Worm (Caenorhabditis elegans) whole organism, L4 larva: ENCODE measurements around the gene ZK287.4.

ENCODE experiments used
- F49E8.2 ChIP-seq: sonication (generic microtip); optimal IDR thresholded peaks from 2 replicates; lab custom pipeline; 2016; ENCODE audit warnings: missing compliant biosample characterization, mild to moderate bottlenecking, missing genetic modification characterization, borderline replicate concordance
- T20F7.1 ChIP-seq: fragments of 200-800 bp; sonication (Bioruptor generic); optimal IDR thresholded peaks from 2 replicates; lab custom pipeline; 2018; ENCODE audit warnings: mild to moderate bottlenecking, missing genetic modification characterization, missing compliant biosample characterization
- T26A8.4 ChIP-seq: fragments of 200-800 bp; sonication (Bioruptor generic); IDR thresholded peaks from 2 replicates; pipeline ENCODE4 v1.3.6; 2022; ENCODE audit warnings: missing genetic modification characterization, missing compliant biosample characterization
- Y48G9A.11 ChIP-seq: fragments of 200-800 bp; sonication (Bioruptor generic); IDR thresholded peaks from 2 replicates; pipeline ENCODE4 v1.3.6; 2022; ENCODE audit warnings: missing genetic modification reagents, missing genetic modification characterization, missing compliant biosample characterization
- ZK337.2 ChIP-seq: fragments of 200-800 bp; sonication (Bioruptor generic); IDR thresholded peaks from 2 replicates; pipeline ENCODE4 v1.3.6; 2022; ENCODE audit warnings: missing genetic modification reagents, missing genetic modification characterization, missing compliant biosample characterization
- aha-1 ChIP-seq: fragments of 150-350 bp; peaks from one replicate; lab custom pipeline; 2014; ENCODE audit warnings: missing biosample characterization, missing genetic modification characterization
- ama-1 ChIP-seq: fragments of 150-350 bp; optimal IDR thresholded peaks from 2 replicates; lab custom pipeline; 2014; ENCODE audit warnings: inconsistent platforms, mixed read lengths
- arid-1 ChIP-seq: fragments of 200-800 bp; sonication (Bioruptor generic); conservative IDR thresholded peaks from 2 replicates; pipeline ENCODE4 v1.3.6; 2022; ENCODE audit warnings: missing genetic modification reagents, missing genetic modification characterization, missing compliant biosample characterization
- ctbp-1 ChIP-seq: fragments of 200-800 bp; sonication (Bioruptor generic); IDR thresholded peaks from 2 replicates; pipeline ENCODE4 v1.3.6; 2022; ENCODE audit warnings: missing genetic modification reagents, missing genetic modification characterization, missing compliant biosample characterization
- daf-16 ChIP-seq, 3 experiments: sonication (generic microtip); optimal IDR thresholded peaks; 2 replicates each; lab custom pipeline; 2016 to 2017; ENCODE audit warnings: missing genetic modification characterization in 3 of 3, missing genetic modification reagents in 3 of 3, mild to moderate bottlenecking in 2 of 3, missing compliant biosample characterization in 2 of 3, missing biosample characterization in 1 of 3, moderate library complexity in 1 of 3
- dmd-6 ChIP-seq: fragments of 200-800 bp; sonication (Bioruptor generic); IDR thresholded peaks from 2 replicates; pipeline ENCODE4 v1.3.6; 2022; ENCODE audit warnings: missing genetic modification reagents, missing genetic modification characterization, missing compliant biosample characterization
- dmd-8 ChIP-seq: fragments of 200-800 bp; sonication (Bioruptor generic); IDR thresholded peaks from 2 replicates; pipeline ENCODE4 v1.3.6; 2022; ENCODE audit warnings: missing genetic modification characterization, missing compliant biosample characterization
- dpl-1 ChIP-seq: fragments of 150-350 bp; optimal IDR thresholded peaks from 2 replicates; lab custom pipeline; 2014; ENCODE audit warnings: missing biosample characterization, missing genetic modification reagents, missing genetic modification characterization
- duxl-1 ChIP-seq: sonication (generic microtip); optimal IDR thresholded peaks from 2 replicates; lab custom pipeline; 2016; ENCODE audit warnings: mild to moderate bottlenecking, missing genetic modification characterization, moderate library complexity, missing compliant biosample characterization; ENCODE audit not compliant: poor library complexity
- dve-1 ChIP-seq: sonication (generic microtip); optimal IDR thresholded peaks from 2 replicates; lab custom pipeline; 2017; ENCODE audit warnings: antibody characterized with exemption, mild to moderate bottlenecking, missing genetic modification characterization, missing compliant biosample characterization; ENCODE audit not compliant: insufficient read depth
- fkh-10 ChIP-seq: fragments of 150-350 bp; optimal IDR thresholded peaks from 2 replicates; lab custom pipeline; 2014; ENCODE audit warnings: missing biosample characterization, missing genetic modification reagents, missing genetic modification characterization
- hlh-11 ChIP-seq: fragments of 200-800 bp; sonication (Bioruptor generic); optimal IDR thresholded peaks from 2 replicates; lab custom pipeline; 2018; ENCODE audit warnings: mild to moderate bottlenecking, missing genetic modification characterization, missing compliant biosample characterization
- hlh-30 ChIP-seq: sonication (generic microtip); optimal IDR thresholded peaks from 2 replicates; lab custom pipeline; 2017; ENCODE audit warnings: antibody characterized with exemption, mild to moderate bottlenecking, missing genetic modification characterization, missing compliant biosample characterization; ENCODE audit not compliant: insufficient read depth
- hmg-1.1 ChIP-seq: fragments of 200-800 bp; sonication (Bioruptor generic); IDR thresholded peaks from 2 replicates; pipeline ENCODE4 v1.3.6; 2022; ENCODE audit warnings: missing genetic modification reagents, missing genetic modification characterization, missing compliant biosample characterization
- lin-13 ChIP-seq: fragments of 150-350 bp; optimal IDR thresholded peaks from 2 replicates; lab custom pipeline; 2014; ENCODE audit warnings: missing biosample characterization, missing genetic modification reagents, missing genetic modification characterization
- lin-29 ChIP-seq: fragments of 200-800 bp; sonication (Bioruptor generic); IDR thresholded peaks from 2 replicates; pipeline ENCODE4 v1.3.6; 2022; ENCODE audit warnings: missing genetic modification reagents, missing genetic modification characterization, missing compliant biosample characterization
- lsy-2 ChIP-seq, 2 experiments: fragments of 150-350 bp in 1 of 2; sonication (generic microtip) in 1 of 2; optimal IDR thresholded peaks; 2 replicates each; lab custom pipeline; 2014 to 2017; ENCODE audit warnings: missing biosample characterization in 2 of 2, missing genetic modification characterization in 2 of 2
- mdl-1 ChIP-seq, 2 experiments: fragments of 150-350 bp in 1 of 2; sonication (generic microtip) in 1 of 2; optimal IDR thresholded peaks; 2 replicates each; lab custom pipeline; 2014 to 2017; ENCODE audit warnings: missing biosample characterization in 2 of 2, missing genetic modification characterization in 2 of 2
- mep-1 ChIP-seq: fragments of 150-350 bp; sonication (generic microtip); optimal IDR thresholded peaks from 3 replicates; lab custom pipeline; 2014; ENCODE audit warnings: missing biosample characterization, missing genetic modification characterization
- mes-2 ChIP-seq: sonication (generic microtip); optimal IDR thresholded peaks from 2 replicates; lab custom pipeline; 2016; ENCODE audit warnings: missing genotype, mild to moderate bottlenecking, missing genetic modification characterization, missing compliant biosample characterization; ENCODE audit not compliant: poor library complexity, severe bottlenecking
- mxl-2 ChIP-seq: fragments of 200-800 bp; sonication (Bioruptor generic); conservative IDR thresholded peaks from 2 replicates; pipeline ENCODE4 v1.3.6; 2022; ENCODE audit warnings: missing genetic modification reagents, missing genetic modification characterization, missing compliant biosample characterization
- nhr-102 ChIP-seq: sonication (generic microtip); optimal IDR thresholded peaks from 2 replicates; lab custom pipeline; 2016; ENCODE audit warnings: mild to moderate bottlenecking, missing genetic modification characterization, moderate library complexity, missing compliant biosample characterization
- nhr-111 ChIP-seq: fragments of 200-800 bp; sonication (Bioruptor generic); optimal IDR thresholded peaks from 2 replicates; lab custom pipeline; 2018; ENCODE audit warnings: mild to moderate bottlenecking, missing genetic modification characterization, missing compliant biosample characterization
- nhr-25 ChIP-seq: sonication (generic microtip); optimal IDR thresholded peaks from 2 replicates; lab custom pipeline; 2017; ENCODE audit warnings: missing genetic modification characterization, mild to moderate bottlenecking, missing compliant biosample characterization, antibody characterized with exemption, moderate library complexity, borderline replicate concordance; ENCODE audit not compliant: insufficient read depth
- nhr-28 ChIP-seq: fragments of 150-350 bp; optimal IDR thresholded peaks from 2 replicates; lab custom pipeline; 2014; ENCODE audit warnings: missing biosample characterization, missing genetic modification characterization
- nhr-6 ChIP-seq: fragments of 150-350 bp; optimal IDR thresholded peaks from 2 replicates; lab custom pipeline; 2014; ENCODE audit warnings: missing biosample characterization, missing genetic modification characterization
- nhr-76 ChIP-seq: fragments of 150-350 bp; optimal IDR thresholded peaks from 2 replicates; lab custom pipeline; 2014; ENCODE audit warnings: missing biosample characterization, missing genetic modification characterization
- nhr-77 ChIP-seq: fragments of 150-350 bp; optimal IDR thresholded peaks from 2 replicates; lab custom pipeline; 2014; ENCODE audit warnings: missing biosample characterization, missing genetic modification characterization
- pha-4 ChIP-seq, 2 experiments: fragments of 150-350 bp in 1 of 2; fragments of 200-800 bp in 1 of 2; sonication (Bioruptor generic) in 1 of 2; IDR thresholded peaks in 1 of 2; optimal IDR thresholded peaks in 1 of 2; 2 replicates each; pipeline versions ENCODE4 v1.3.6 to Lab custom; 2014 to 2022; ENCODE audit warnings: missing genetic modification characterization in 2 of 2, missing genetic modification reagents in 2 of 2, missing biosample characterization in 1 of 2, missing compliant biosample characterization in 1 of 2
- pqm-1 ChIP-seq: sonication (generic microtip); optimal IDR thresholded peaks from 2 replicates; lab custom pipeline; 2017; ENCODE audit warnings: missing biosample characterization, missing genetic modification characterization
- rbr-2 ChIP-seq: sonication (generic microtip); optimal IDR thresholded peaks from 2 replicates; lab custom pipeline; 2016; ENCODE audit warnings: missing genotype, missing genetic modification characterization, missing compliant biosample characterization
- set-16 ChIP-seq: fragments of 200-800 bp; sonication (Bioruptor generic); IDR thresholded peaks from 2 replicates; pipeline ENCODE4 v1.3.6; 2022; ENCODE audit warnings: missing genetic modification reagents, missing genetic modification characterization, missing compliant biosample characterization
- skn-1 ChIP-seq: fragments of 150-350 bp; optimal IDR thresholded peaks from 2 replicates; lab custom pipeline; 2014; ENCODE audit warnings: missing biosample characterization, missing genetic modification characterization
- snpc-1.2 ChIP-seq: fragments of 200-800 bp; sonication (Bioruptor generic); IDR thresholded peaks from 2 replicates; pipeline ENCODE4 v1.3.6; 2022; ENCODE audit warnings: missing genetic modification reagents, missing genetic modification characterization, missing compliant biosample characterization
- spr-1 ChIP-seq: sonication (generic microtip); optimal IDR thresholded peaks from 2 replicates; lab custom pipeline; 2016; ENCODE audit warnings: mild to moderate bottlenecking, missing genetic modification characterization, missing compliant biosample characterization
- tag-97 ChIP-seq: fragments of 200-800 bp; sonication (Bioruptor generic); IDR thresholded peaks from 2 replicates; pipeline ENCODE4 v1.3.6; 2022; ENCODE audit warnings: missing genetic modification characterization, missing compliant biosample characterization
- unc-62 ChIP-seq, 3 experiments: fragments of 150-350 bp in 1 of 3; sonication (generic microtip); optimal IDR thresholded peaks in 2 of 3; peaks in 1 of 3; 1 replicate in 1 of 3; 2 replicates in 2 of 3; lab custom pipeline; 2014 to 2017; ENCODE audit warnings: missing biosample characterization in 3 of 3, missing genetic modification characterization in 3 of 3, missing genetic modification reagents in 3 of 3, missing genotype in 1 of 3

ZK287.4 gene

DNA sequence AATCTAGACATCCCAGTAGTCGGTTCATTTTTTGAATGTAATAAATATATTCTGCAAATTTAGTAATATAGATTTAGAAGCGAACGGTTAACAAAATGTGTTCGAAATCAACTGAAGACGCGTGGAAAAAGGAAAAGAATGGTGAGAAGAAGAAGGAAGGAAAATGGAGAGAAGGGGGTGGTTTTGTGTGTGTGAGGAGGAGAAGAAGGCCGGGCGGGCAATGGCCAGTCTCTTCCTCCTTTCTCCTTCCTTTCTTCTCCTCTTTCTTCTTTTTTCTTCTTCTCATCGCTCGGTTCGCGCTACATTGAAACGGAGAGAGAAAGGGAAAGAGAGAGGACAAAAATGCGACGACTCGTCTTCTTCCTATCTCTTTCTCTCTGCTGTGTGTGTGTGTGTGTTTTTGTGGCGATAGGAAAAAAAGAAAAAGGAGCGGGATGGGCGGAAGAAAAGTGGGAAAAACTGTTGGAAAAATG, 6.7 kb upstream of the ZK287.4 start, which contains the start of gene ztf-9:
Gene ztf-9 (minus strand): TSS at position 51 of the 473 bp plus-strand sequence.
- TF ChIP-seq nhr-111 (no peak), hlh-30 (tag; lab: Kevin White, UChicago) (no peak), dmd-6 (GFP tag; lab: Robert Waterston, UW) (peak; percentile 46; the same call in 1 of the 2 replicates), daf-16 (GFP tag; optimal IDR thresholded peaks at IDR 0.05; lab: Kevin White, UChicago) (peak in 1 of 2 experiments; percentile 8), daf-16 (tag; optimal IDR thresholded peaks at IDR 0.05; lab: Kevin White, UChicago) (peak; percentile 10), set-16 (peak; percentile 81; the same call in 1 of the 2 replicates), snpc-1.2 (GFP tag; lab: Robert Waterston, UW) (no peak), pqm-1 (peak; percentile 11), lin-13 (peak; percentile 44), hmg-1.1 (peak; percentile 83), spr-1 (tag; lab: Kevin White, UChicago) (no peak), T26A8.4 (no peak), mep-1 (tag; lab: Kevin White, UChicago) (peak; percentile 71), nhr-77 (tag; lab: Kevin White, UChicago) (peak; percentile 64), unc-62 (GFP tag; optimal IDR thresholded peaks at IDR 0.05 in 1 of 2; lab: Kevin White, UChicago) (peak in 1 of 2 experiments; percentile 92), unc-62 (tag; optimal IDR thresholded peaks at IDR 0.05; lab: Kevin White, UChicago) (no peak), skn-1 (tag; lab: Kevin White, UChicago) (no peak), rbr-2 (tag; lab: Kevin White, UChicago) (peak; percentile 48), lin-29 (no peak), ZK337.2 (GFP tag; lab: Robert Waterston, UW) (no peak), fkh-10 (GFP tag; lab: Kevin White, UChicago) (peak; percentile 13), hlh-11 (tag; lab: Kevin White, UChicago) (peak; percentile 77), dmd-8 (GFP tag; lab: Robert Waterston, UW) (no peak), nhr-28 (tag; lab: Kevin White, UChicago) (peak; percentile 79), mdl-1 (tag; optimal IDR thresholded peaks at IDR 0.05; lab: Kevin White, UChicago) (peak in 1 of 2 experiments; percentile 34), ctbp-1 (GFP tag; lab: Robert Waterston, UW) (peak; percentile 58; the same call in 1 of the 2 replicates), nhr-102 (tag; lab: Kevin White, UChicago) (no peak), dve-1 (peak; percentile 50), pha-4 (GFP tag; IDR thresholded peaks at IDR 0.05; lab: Robert Waterston, UW) (peak; percentile 66; the same call in 1 of the 2 replicates), pha-4 (tag; optimal IDR thresholded peaks at IDR 0.05; lab: Kevin White, UChicago) (no peak), nhr-25 (peak; percentile 8)

ce11 chrV:9690728-9691127, 5.3 kb upstream of the ZK287.4 start:
- TF ChIP-seq mdl-1 (tag; optimal IDR thresholded peaks at IDR 0.05; lab: Kevin White, UChicago) (peak in 1 of 2 experiments; percentile 20), hmg-1.1 (0 out of 2 replicates have a peak, but pooled peaks have one; percentile 36), lsy-2 (tag; optimal IDR thresholded peaks at IDR 0.05; lab: Kevin White, UChicago) (peak in 1 of 2 experiments; percentile 93), mep-1 (tag; lab: Kevin White, UChicago) (no peak), nhr-76 (no peak), Y48G9A.11 (no peak), mes-2 (tag; lab: Kevin White, UChicago) (peak; percentile 71), tag-97 (GFP tag; lab: Robert Waterston, UW) (no peak), duxl-1 (tag; lab: Kevin White, UChicago) (peak; percentile 7), F49E8.2 (tag; lab: Kevin White, UChicago) (no peak), mxl-2 (GFP tag; lab: Robert Waterston, UW) (no peak), spr-1 (tag; lab: Kevin White, UChicago) (no peak), T20F7.1 (peak; percentile 6), nhr-28 (tag; lab: Kevin White, UChicago) (peak; percentile 63), arid-1 (GFP tag; lab: Robert Waterston, UW) (peak; percentile 51; the same call in 1 of the 2 replicates), aha-1 (tag; lab: Kevin White, UChicago) (peak; percentile 97), dpl-1 (GFP tag; lab: Kevin White, UChicago) (peak; percentile 37), ama-1 (lab: Kevin White, UChicago) (peak; percentile 39), nhr-6 (tag; lab: Kevin White, UChicago) (peak; percentile 56)
